Worm (Caenorhabditis elegans) whole organism, L3 larva: ENCODE results near the gene F13H10.3.

Source experiments
- aly-2 ChIP-seq: fragments of 150-350 bp; optimal IDR thresholded peaks from 2 replicates; lab custom pipeline; 2014; ENCODE audit warnings: missing biosample characterization, missing genetic modification characterization
- ama-1 ChIP-seq: fragments of 150-350 bp; optimal IDR thresholded peaks from 2 replicates; lab custom pipeline; 2018
- ceh-82 ChIP-seq: fragments of 150-350 bp; optimal IDR thresholded peaks from 2 replicates; lab custom pipeline; 2014; ENCODE audit warnings: missing biosample characterization, missing genetic modification characterization
- elt-1 ChIP-seq: fragments of 150-350 bp; optimal IDR thresholded peaks from 2 replicates; lab custom pipeline; 2014; ENCODE audit warnings: missing biosample characterization, missing genetic modification characterization
- mdl-1 ChIP-seq: fragments of 150-350 bp; optimal IDR thresholded peaks from 2 replicates; lab custom pipeline; 2014; ENCODE audit warnings: missing biosample characterization, missing genetic modification characterization
- nfya-1 ChIP-seq: sonication (generic microtip); optimal IDR thresholded peaks from 2 replicates; lab custom pipeline; 2017; ENCODE audit warnings: missing genetic modification characterization, mild to moderate bottlenecking, missing compliant biosample characterization, antibody characterized with exemption, moderate library complexity; ENCODE audit not compliant: insufficient read depth
- nhr-23 ChIP-seq: fragments of 150-350 bp; optimal IDR thresholded peaks from 2 replicates; lab custom pipeline; 2014; ENCODE audit warnings: missing biosample characterization, missing genetic modification reagents, missing genetic modification characterization
- nhr-25 ChIP-seq: sonication (generic microtip); optimal IDR thresholded peaks from 2 replicates; lab custom pipeline; 2017; ENCODE audit warnings: missing biosample characterization, missing genetic modification characterization
- nhr-43 ChIP-seq: sonication (generic microtip); optimal IDR thresholded peaks from 2 replicates; lab custom pipeline; 2016; ENCODE audit warnings: mild to moderate bottlenecking, missing genetic modification characterization, missing compliant biosample characterization; ENCODE audit not compliant: poor library complexity, severe bottlenecking
- pha-4 ChIP-seq: fragments of 150-350 bp; optimal IDR thresholded peaks from 2 replicates; lab custom pipeline; 2014; ENCODE audit warnings: missing biosample characterization, missing genetic modification reagents, missing genetic modification characterization
- snpc-4 ChIP-seq: fragments of 150-350 bp; optimal IDR thresholded peaks from 2 replicates; lab custom pipeline; 2014; ENCODE audit warnings: missing biosample characterization, missing genetic modification characterization
- tbx-2 ChIP-seq: sonication (generic microtip); optimal IDR thresholded peaks from 2 replicates; lab custom pipeline; 2016; ENCODE audit warnings: mild to moderate bottlenecking, missing genetic modification characterization, missing compliant biosample characterization
- zag-1 ChIP-seq: fragments of 150-350 bp; optimal IDR thresholded peaks from 2 replicates; lab custom pipeline; 2014; ENCODE audit warnings: missing biosample characterization, missing genetic modification characterization

ce11 chrIV:11029412-11029811, 13.7 kb upstream of the F13H10.3 start, which contains the start of gene hrg-5:
- TF ChIP-seq zag-1 (no peak), ceh-82 (tag; lab: Kevin White, UChicago) (no peak), aly-2 (tag; lab: Kevin White, UChicago) (no peak), elt-1 (tag; lab: Kevin White, UChicago) (no peak), ama-1 (lab: Kevin White, UChicago) (no peak), snpc-4 (tag; lab: Kevin White, UChicago) (no peak), nhr-43 (tag; lab: Kevin White, UChicago) (no peak), mdl-1 (tag; lab: Kevin White, UChicago) (no peak), pha-4 (tag; lab: Kevin White, UChicago) (peak; percentile 68), nhr-25 (tag; lab: Kevin White, UChicago) (no peak), nhr-23 (no peak), nfya-1 (no peak), tbx-2 (no peak)
